Fruit fly (Drosophila melanogaster) whole organism, wandering third instar larva: Measurements from ENCODE around the gene jet.

Source experiments
- Abd-B ChIP-seq: fragments of >200 bp; optimal IDR thresholded peaks from 2 replicates; lab custom pipeline; 2017; ENCODE audit warnings: missing biosample characterization, missing genetic modification characterization
- CrebA ChIP-seq: fragments of 200-800 bp; sonication (Bioruptor generic); optimal IDR thresholded peaks from 2 replicates; lab custom pipeline; 2016; ENCODE audit warnings: missing biosample characterization, mild to moderate bottlenecking, missing genetic modification characterization, borderline replicate concordance
- Dfd ChIP-seq: fragments of >200 bp; optimal IDR thresholded peaks from 2 replicates; lab custom pipeline; 2017; ENCODE audit warnings: missing biosample characterization, missing genetic modification characterization
- Hnf4 ChIP-seq: fragments of 200-800 bp; sonication (Bioruptor generic); optimal IDR thresholded peaks from 2 replicates; lab custom pipeline; 2016; ENCODE audit warnings: missing biosample characterization, mild to moderate bottlenecking, missing genetic modification characterization
- Hr83 ChIP-seq: fragments of 200-300 bp; sonication (Bioruptor generic); optimal IDR thresholded peaks from 2 replicates; lab custom pipeline; 2016; ENCODE audit warnings: missing biosample characterization, mild to moderate bottlenecking, missing genetic modification characterization, moderate library complexity; ENCODE audit not compliant: poor library complexity, severe bottlenecking
- Myc ChIP-seq: fragments of >200 bp; optimal IDR thresholded peaks from 2 replicates; lab custom pipeline; 2017
- N ChIP-seq: fragments of >200 bp; optimal IDR thresholded peaks from 2 replicates; lab custom pipeline; 2018; ENCODE audit warnings: missing biosample characterization, missing external identifiers, missing genetic modification characterization
- br ChIP-seq: fragments of 200-800 bp; sonication (Bioruptor generic); optimal IDR thresholded peaks from 2 replicates; lab custom pipeline; 2016; ENCODE audit warnings: missing biosample characterization, missing genetic modification characterization
- dl ChIP-seq, 2 experiments: fragments of 175-275, 200-275 bp in 1 of 2; fragments of 200-275 bp in 1 of 2; sonication (Bioruptor generic); optimal IDR thresholded peaks; lab custom pipeline; 2018; ENCODE audit warnings: mild to moderate bottlenecking in 2 of 2, missing biosample characterization in 2 of 2, missing genetic modification characterization in 2 of 2, moderate library complexity in 2 of 2; ENCODE audit not compliant: partially characterized antibody in 2 of 2, insufficient read depth in 1 of 2
- fru ChIP-seq: fragments of 200-800 bp; sonication (Bioruptor generic); optimal IDR thresholded peaks from 3 replicates; lab custom pipeline; 2016; ENCODE audit warnings: missing biosample characterization, mild to moderate bottlenecking, missing genetic modification characterization
- lola ChIP-seq: fragments of >200 bp; optimal IDR thresholded peaks from 2 replicates; lab custom pipeline; 2017; ENCODE audit warnings: missing biosample characterization, missing genetic modification characterization
- psq ChIP-seq: fragments of 200-800 bp; sonication (Bioruptor generic); optimal IDR thresholded peaks from 3 replicates; lab custom pipeline; 2017; ENCODE audit warnings: missing biosample characterization, mild to moderate bottlenecking, missing genetic modification characterization, moderate library complexity
- usp ChIP-seq: fragments of >200 bp; optimal IDR thresholded peaks from 2 replicates; lab custom pipeline; 2017; ENCODE audit warnings: missing biosample characterization, missing genetic modification characterization

dm6 chr2L:4953086-4953570 lies 3.5 kb upstream of the jet start, which contains the start of gene Jon25Bii:
- TF ChIP-seq Myc = no peak
- no peak for TF ChIP-seq Abd-B (GFP tag; lab: Kevin White, UChicago)
- no peak for TF ChIP-seq N (GFP tag; lab: Kevin White, UChicago)
- TF ChIP-seq usp (GFP tag; lab: Kevin White, UChicago) = no peak
- no peak for TF ChIP-seq psq (GFP tag; lab: Kevin White, UChicago)
- TF ChIP-seq Hr83 = no peak
- no peak for TF ChIP-seq CrebA (GFP tag; lab: Kevin White, UChicago)
- TF ChIP-seq Dfd (GFP tag; lab: Kevin White, UChicago) = no peak
- TF ChIP-seq fru (GFP tag; lab: Kevin White, UChicago) = no peak
- no peak for TF ChIP-seq Hnf4
- TF ChIP-seq lola (GFP tag; lab: Kevin White, UChicago) = no peak
- TF ChIP-seq br = no peak
- TF ChIP-seq dl (GFP tag; optimal IDR thresholded peaks at IDR 0.05; lab: Kevin White, UChicago; ENCODE audit: insufficient read depth in 1 of 2, partially characterized antibody in 2 of 2) = no peak
